Worm (Caenorhabditis elegans) whole organism, young adult: ENCODE data around the gene str-56.
A peak's percentile ranks its signal among the peaks of the same experiment; 100 is the strongest.

Source experiments
- B0019.2 ChIP-seq: fragments of 200-800 bp; sonication (Bioruptor generic); conservative IDR thresholded peaks from 2 replicates; pipeline ENCODE4 v1.3.6; 2022; ENCODE audit warnings: missing genetic modification reagents, missing genetic modification characterization, missing compliant biosample characterization
- F37B4.10 ChIP-seq: fragments of 200-800 bp; sonication (Bioruptor generic); IDR thresholded peaks from 2 replicates; pipeline ENCODE4 v1.3.6; 2022; ENCODE audit warnings: missing genetic modification characterization, missing compliant biosample characterization
- F49E8.2 ChIP-seq: sonication (generic microtip); optimal IDR thresholded peaks from 3 replicates; lab custom pipeline; 2017; ENCODE audit warnings: missing genetic modification characterization, mild to moderate bottlenecking, missing compliant biosample characterization, antibody characterized with exemption, moderate library complexity; ENCODE audit not compliant: insufficient read depth
- F57A8.1 ChIP-seq: fragments of 200-800 bp; sonication (Bioruptor generic); optimal IDR thresholded peaks from 2 replicates; lab custom pipeline; 2018; ENCODE audit warnings: mild to moderate bottlenecking, missing genetic modification characterization, moderate library complexity, missing compliant biosample characterization
- T07F8.4 ChIP-seq: sonication (generic microtip); optimal IDR thresholded peaks from 2 replicates; lab custom pipeline; 2016; ENCODE audit warnings: mild to moderate bottlenecking, missing genetic modification characterization, moderate library complexity, missing compliant biosample characterization
- Y53G8AR.9 ChIP-seq: fragments of 200-800 bp; sonication (Bioruptor generic); conservative IDR thresholded peaks from 2 replicates; pipeline ENCODE4 v1.3.6; 2022; ENCODE audit warnings: missing genetic modification reagents, missing genetic modification characterization, missing compliant biosample characterization
- Y95B8A.8 ChIP-seq: fragments of 200-800 bp; sonication (Bioruptor generic); IDR thresholded peaks from 2 replicates; pipeline ENCODE4 v1.3.6; 2022; ENCODE audit warnings: missing genetic modification reagents, missing genetic modification characterization, missing compliant biosample characterization
- ama-1 ChIP-seq, 3 experiments: fragments of 150-350 bp in 1 of 3; sonication (generic microtip) in 2 of 3; optimal IDR thresholded peaks; 2 replicates each; lab custom pipeline; 2014 to 2018; ENCODE audit warnings: missing biosample characterization in 2 of 3, missing genetic modification characterization in 2 of 3, missing genetic modification reagents in 2 of 3
- aptf-2 ChIP-seq: fragments of 200-800 bp; sonication (Bioruptor generic); conservative IDR thresholded peaks from 2 replicates; pipeline ENCODE4 v1.3.6; 2022; ENCODE audit warnings: missing genetic modification reagents, missing genetic modification characterization, missing compliant biosample characterization
- attf-5 ChIP-seq: fragments of 200-800 bp; sonication (Bioruptor generic); optimal IDR thresholded peaks from 2 replicates; lab custom pipeline; 2018; ENCODE audit warnings: mild to moderate bottlenecking, missing genetic modification characterization, missing compliant biosample characterization
- bed-2 ChIP-seq: fragments of 200-800 bp; sonication (Bioruptor generic); IDR thresholded peaks from 2 replicates; pipeline ENCODE4 v1.3.6; 2022; ENCODE audit warnings: missing genetic modification reagents, missing genetic modification characterization, missing compliant biosample characterization
- ccch-3 ChIP-seq: fragments of 200-800 bp; sonication (Bioruptor generic); optimal IDR thresholded peaks from 2 replicates; lab custom pipeline; 2018; ENCODE audit warnings: mild to moderate bottlenecking, missing genetic modification characterization, missing compliant biosample characterization
- cebp-1 ChIP-seq, 2 experiments: fragments of 200-800 bp in 1 of 2; sonication (Bioruptor generic) in 1 of 2; sonication (generic microtip) in 1 of 2; IDR thresholded peaks in 1 of 2; optimal IDR thresholded peaks in 1 of 2; 2 replicates each; pipeline versions ENCODE4 v1.3.6 to Lab custom; 2017 to 2022; ENCODE audit warnings: missing compliant biosample characterization in 2 of 2, missing genetic modification characterization in 2 of 2, mild to moderate bottlenecking in 1 of 2, missing genetic modification reagents in 1 of 2, moderate library complexity in 1 of 2
- cebp-2 ChIP-seq: fragments of 200-800 bp; sonication (Bioruptor generic); IDR thresholded peaks from 2 replicates; pipeline ENCODE4 v1.3.6; 2022; ENCODE audit warnings: missing genetic modification characterization, missing compliant biosample characterization
- ceh-27 ChIP-seq: fragments of 200-800 bp; sonication (Bioruptor generic); optimal IDR thresholded peaks from 2 replicates; lab custom pipeline; 2018; ENCODE audit warnings: mild to moderate bottlenecking, missing genetic modification characterization, moderate library complexity, missing compliant biosample characterization
- efl-1 ChIP-seq: fragments of 150-350 bp; optimal IDR thresholded peaks from 2 replicates; lab custom pipeline; 2014; ENCODE audit warnings: missing biosample characterization, missing genetic modification reagents, missing genetic modification characterization
- egl-44 ChIP-seq: fragments of 200-800 bp; sonication (Bioruptor generic); IDR thresholded peaks from 2 replicates; pipeline ENCODE4 v1.3.6; 2022; ENCODE audit warnings: missing genetic modification reagents, missing genetic modification characterization, missing compliant biosample characterization
- egrh-3 ChIP-seq: fragments of 200-800 bp; sonication (Bioruptor generic); IDR thresholded peaks from 2 replicates; pipeline ENCODE4 v1.3.6; 2022; ENCODE audit warnings: missing genetic modification reagents, missing genetic modification characterization, missing compliant biosample characterization
- ets-4 ChIP-seq: fragments of 200-800 bp; sonication (Bioruptor generic); optimal IDR thresholded peaks from 2 replicates; lab custom pipeline; 2018; ENCODE audit warnings: mild to moderate bottlenecking, missing genetic modification characterization, missing compliant biosample characterization
- fkh-3 ChIP-seq: sonication (generic microtip); optimal IDR thresholded peaks from 2 replicates; lab custom pipeline; 2016; ENCODE audit warnings: mild to moderate bottlenecking, missing genetic modification characterization, missing compliant biosample characterization
- him-1 ChIP-seq: sonication (generic microtip); optimal IDR thresholded peaks from 2 replicates; lab custom pipeline; 2016; ENCODE audit warnings: missing genotype, missing genetic modification reagents, missing genetic modification characterization, missing compliant biosample characterization
- hlh-12 ChIP-seq: sonication (generic microtip); optimal IDR thresholded peaks from 2 replicates; lab custom pipeline; 2016; ENCODE audit warnings: missing genetic modification characterization, missing compliant biosample characterization
- lin-26 ChIP-seq: fragments of 200-800 bp; sonication (Bioruptor generic); IDR thresholded peaks from 2 replicates; pipeline ENCODE4 v1.3.6; 2022; ENCODE audit warnings: missing genetic modification reagents, missing genetic modification characterization, missing compliant biosample characterization
- lin-54 ChIP-seq: fragments of 200-800 bp; sonication (Bioruptor generic); optimal IDR thresholded peaks from 2 replicates; lab custom pipeline; 2018; ENCODE audit warnings: mild to moderate bottlenecking, missing genetic modification characterization, missing compliant biosample characterization
- madf-3 ChIP-seq: fragments of 200-800 bp; sonication (Bioruptor generic); IDR thresholded peaks from 2 replicates; pipeline ENCODE4 v1.3.6; 2022; ENCODE audit warnings: missing genetic modification reagents, missing genetic modification characterization, missing compliant biosample characterization
- mel-28 ChIP-seq: sonication (generic microtip); optimal IDR thresholded peaks from 2 replicates; lab custom pipeline; 2016; ENCODE audit warnings: borderline replicate concordance, mild to moderate bottlenecking, missing genetic modification characterization, missing compliant biosample characterization
- nfya-2 ChIP-seq: fragments of 200-800 bp; sonication (Bioruptor generic); IDR thresholded peaks from 2 replicates; pipeline ENCODE4 v1.3.6; 2022; ENCODE audit warnings: missing genetic modification reagents, missing genetic modification characterization, missing compliant biosample characterization
- nfyb-1 ChIP-seq: fragments of 200-800 bp; sonication (Bioruptor generic); IDR thresholded peaks from 2 replicates; pipeline ENCODE4 v1.3.6; 2022; ENCODE audit warnings: missing genetic modification reagents, missing genetic modification characterization, missing compliant biosample characterization
- nhr-80 ChIP-seq: sonication (generic microtip); optimal IDR thresholded peaks from 2 replicates; lab custom pipeline; 2016; ENCODE audit warnings: missing genetic modification characterization, missing compliant biosample characterization
- nhr-90 ChIP-seq: sonication (generic microtip); optimal IDR thresholded peaks from 2 replicates; lab custom pipeline; 2016; ENCODE audit warnings: missing genotype, mild to moderate bottlenecking, missing genetic modification characterization, missing compliant biosample characterization
- rcor-1 ChIP-seq: fragments of 200-800 bp; sonication (Bioruptor generic); IDR thresholded peaks from 2 replicates; pipeline ENCODE4 v1.3.6; 2022; ENCODE audit warnings: missing genetic modification reagents, missing genetic modification characterization, missing compliant biosample characterization
- snpc-3.4 ChIP-seq: sonication (generic microtip); optimal IDR thresholded peaks from 2 replicates; lab custom pipeline; 2017; ENCODE audit warnings: missing genetic modification characterization, mild to moderate bottlenecking, missing compliant biosample characterization, antibody characterized with exemption, moderate library complexity, missing genotype, missing genetic modification reagents
- zfh-2 ChIP-seq: fragments of 200-800 bp; sonication (Bioruptor generic); conservative IDR thresholded peaks from 2 replicates; pipeline ENCODE4 v1.3.6; 2022; ENCODE audit warnings: missing genetic modification reagents, missing genetic modification characterization, missing compliant biosample characterization
- ztf-26 ChIP-seq: sonication (generic microtip); optimal IDR thresholded peaks from 2 replicates; lab custom pipeline; 2017; ENCODE audit warnings: missing genetic modification characterization, missing compliant biosample characterization

The str-56 gene

ce11 chrV:15915919-15916318 is 43.5 kb downstream of the str-56 start, which contains the start of gene gst-38:
TSS of gene gst-38 (minus strand) at chrV:15916070.
- TF ChIP-seq ama-1 (optimal IDR thresholded peaks at IDR 0.05; lab: Kevin White, UChicago), result no peak
- no peak for TF ChIP-seq ama-1 (GFP tag; optimal IDR thresholded peaks at IDR 0.05; lab: Kevin White, UChicago)
- TF ChIP-seq nhr-80 (tag; lab: Kevin White, UChicago), result peak; percentile 82
- TF ChIP-seq cebp-1 (GFP tag; IDR thresholded peaks at IDR 0.05; lab: Robert Waterston, UW), result peak; percentile 86
- TF ChIP-seq cebp-1 (tag; optimal IDR thresholded peaks at IDR 0.05; lab: Kevin White, UChicago), result peak; percentile 93

ce11 chrV:15917458-15917857 is 45.1 kb downstream of the str-56 start, which contains the start of gene F35E8.9:
TSS of gene F35E8.9 (minus strand) at chrV:15917558.
- TF ChIP-seq nfya-2 (GFP tag; lab: Robert Waterston, UW), result no peak
- TF ChIP-seq lin-54 (GFP tag; lab: Kevin White, UChicago), result no peak
- TF ChIP-seq nhr-80 (tag; lab: Kevin White, UChicago), result no peak
- TF ChIP-seq egl-44 (GFP tag; lab: Robert Waterston, UW), result no peak
- no peak for TF ChIP-seq B0019.2 (GFP tag; lab: Robert Waterston, UW)
- no peak for TF ChIP-seq lin-26 (GFP tag; lab: Robert Waterston, UW)
- TF ChIP-seq zfh-2 (GFP tag; lab: Robert Waterston, UW), result no peak
- TF ChIP-seq efl-1 (GFP tag; lab: Kevin White, UChicago), result no peak
- no peak for TF ChIP-seq nfyb-1 (GFP tag; lab: Robert Waterston, UW)
- no peak for TF ChIP-seq F37B4.10
- TF ChIP-seq hlh-12 (tag; lab: Kevin White, UChicago), result no peak
- TF ChIP-seq F57A8.1, result no peak
- TF ChIP-seq ama-1 (optimal IDR thresholded peaks at IDR 0.05; lab: Kevin White, UChicago), result no peak
- no peak for TF ChIP-seq ama-1 (GFP tag; optimal IDR thresholded peaks at IDR 0.05; lab: Kevin White, UChicago)
- TF ChIP-seq fkh-3, result no peak
- no peak for TF ChIP-seq egrh-3 (GFP tag; lab: Robert Waterston, UW)
- TF ChIP-seq Y53G8AR.9, result no peak
- no peak for TF ChIP-seq snpc-3.4 (tag; lab: Kevin White, UChicago)
- TF ChIP-seq, all 124 proteins: peak for 0

- TF ChIP-seq ceh-27, result no peak
- no peak for TF ChIP-seq aptf-2
- TF ChIP-seq bed-2 (GFP tag; lab: Robert Waterston, UW), result no peak
- no peak for TF ChIP-seq Y53G8AR.9
Observed at ce11 chrV:15920273-15920672, 47.9 kb downstream of the str-56 start, which contains the start of gene F35E8.10. TSS of gene F35E8.10 (minus strand) at chrV:15920373.

ce11 chrV:15921102-15921501 is 48.7 kb downstream of the str-56 start, which contains the start of gene cdr-1:
TSS of gene cdr-1 (plus strand) at chrV:15921309.
- no peak for TF ChIP-seq cebp-1 (GFP tag; IDR thresholded peaks at IDR 0.05; lab: Robert Waterston, UW)
- TF ChIP-seq cebp-1 (tag; optimal IDR thresholded peaks at IDR 0.05; lab: Kevin White, UChicago), result no peak
- TF ChIP-seq aptf-2, result no peak
- no peak for TF ChIP-seq ets-4
- TF ChIP-seq B0019.2 (GFP tag; lab: Robert Waterston, UW), result no peak
- TF ChIP-seq madf-3 (GFP tag; lab: Robert Waterston, UW), result no peak
- TF ChIP-seq mel-28 (tag; lab: Kevin White, UChicago), result no peak
- TF ChIP-seq cebp-2 (GFP tag; lab: Robert Waterston, UW), result no peak
- no peak for TF ChIP-seq F49E8.2 (tag; lab: Kevin White, UChicago)
- no peak for TF ChIP-seq lin-26 (GFP tag; lab: Robert Waterston, UW)
- TF ChIP-seq rcor-1 (GFP tag; lab: Robert Waterston, UW), result no peak

- TF ChIP-seq nfyb-1 (GFP tag; lab: Robert Waterston, UW) (no peak), him-1 (tag; lab: Kevin White, UChicago) (no peak), attf-5 (GFP tag; lab: Kevin White, UChicago) (no peak), Y95B8A.8 (GFP tag; lab: Robert Waterston, UW) (no peak), ets-4 (no peak), ccch-3 (GFP tag; lab: Kevin White, UChicago) (no peak), ztf-26 (tag; lab: Kevin White, UChicago) (no peak), nhr-90 (tag; lab: Kevin White, UChicago) (no peak), T07F8.4 (tag; lab: Kevin White, UChicago) (no peak)
Observed at ce11 chrV:15922979-15923378, 50.6 kb downstream of the str-56 start, which contains the start of gene F35E8.13. TSS of gene F35E8.13 (plus strand) at chrV:15923279.
